Fruit fly (Drosophila melanogaster) whole organism, embryonic: ENCODE data around the gene DnaJ-1.

Experiments
- Bteb2 ChIP-seq: fragments of 200-800 bp; sonication (Bioruptor generic); optimal IDR thresholded peaks from 2 replicates; lab custom pipeline; 2016; ENCODE audit warnings: missing biosample characterization, missing genetic modification characterization
- CG10654 ChIP-seq: fragments of 200-800 bp; sonication (Bioruptor generic); optimal IDR thresholded peaks from 2 replicates; lab custom pipeline; 2016; ENCODE audit warnings: missing biosample characterization, missing genetic modification characterization
- CG10959 ChIP-seq: fragments of 200-800 bp; sonication (Bioruptor generic); IDR thresholded peaks from 2 replicates; pipeline ENCODE4 v1.3.6; 2022; ENCODE audit warnings: missing biosample characterization, missing genetic modification characterization
- CG11093 ChIP-seq: fragments of 200-800 bp; sonication (Bioruptor generic); IDR thresholded peaks from 3 replicates; pipeline ENCODE4 v1.3.6; 2022; ENCODE audit warnings: missing biosample characterization, missing genetic modification characterization
- CG11247 ChIP-seq: fragments of 200-800 bp; sonication (Bioruptor generic); IDR thresholded peaks from 2 replicates; pipeline ENCODE4 v1.3.6; 2022; ENCODE audit warnings: missing biosample characterization, missing genetic modification characterization
- CG12299 ChIP-seq: fragments of 200-800 bp; sonication (Bioruptor generic); optimal IDR thresholded peaks from 2 replicates; lab custom pipeline; 2018; ENCODE audit warnings: missing biosample characterization, mild to moderate bottlenecking, missing genetic modification characterization
- CG12942 ChIP-seq: fragments of 200-800 bp; sonication (Bioruptor generic); optimal IDR thresholded peaks from 3 replicates; lab custom pipeline; 2016; ENCODE audit warnings: missing biosample characterization, missing genetic modification characterization
- CG15011 ChIP-seq: fragments of 200-800 bp; sonication (Bioruptor generic); optimal IDR thresholded peaks from 3 replicates; lab custom pipeline; 2018; ENCODE audit warnings: missing biosample characterization, mild to moderate bottlenecking, missing genetic modification characterization
- CG15479 ChIP-seq: fragments of 200-800 bp; sonication (Bioruptor generic); optimal IDR thresholded peaks from 3 replicates; lab custom pipeline; 2019; ENCODE audit warnings: missing biosample characterization, mild to moderate bottlenecking, missing genetic modification characterization, moderate library complexity
- CG15514 ChIP-seq: fragments of 200-800 bp; sonication (Bioruptor generic); optimal IDR thresholded peaks from 3 replicates; lab custom pipeline; 2017; ENCODE audit warnings: missing biosample characterization, missing genetic modification characterization, mild to moderate bottlenecking, moderate library complexity, missing genetic modification reagents
- CG16815 ChIP-seq: fragments of 200-800 bp; sonication (Bioruptor generic); optimal IDR thresholded peaks from 3 replicates; lab custom pipeline; 2017; ENCODE audit warnings: missing biosample characterization, mild to moderate bottlenecking, missing genetic modification characterization
- CG17186 ChIP-seq: fragments of 200-800 bp; sonication (Bioruptor generic); optimal IDR thresholded peaks from 3 replicates; lab custom pipeline; 2017; ENCODE audit warnings: missing biosample characterization, missing genetic modification reagents, missing genetic modification characterization
- CG17328 ChIP-seq: fragments of 200-800 bp; sonication (Bioruptor generic); IDR thresholded peaks from 2 replicates; pipeline ENCODE4 v1.3.6; 2022; ENCODE audit warnings: missing biosample characterization, missing genetic modification characterization
- CG17385 ChIP-seq: fragments of 200-800 bp; sonication (Bioruptor generic); optimal IDR thresholded peaks from 3 replicates; lab custom pipeline; 2018; ENCODE audit warnings: missing biosample characterization, mild to moderate bottlenecking, missing genetic modification characterization
- CG18011 ChIP-seq: fragments of 200-800 bp; sonication (Bioruptor generic); optimal IDR thresholded peaks from 2 replicates; lab custom pipeline; 2017; ENCODE audit warnings: missing biosample characterization, missing genetic modification characterization, mild to moderate bottlenecking, moderate library complexity, missing genotype
- CG18476 ChIP-seq: fragments of 200-800 bp; sonication (Bioruptor generic); optimal IDR thresholded peaks from 2 replicates; lab custom pipeline; 2016; ENCODE audit warnings: missing biosample characterization, mild to moderate bottlenecking, missing genetic modification characterization
- CG32767 ChIP-seq: fragments of 200-800 bp; sonication (Bioruptor generic); IDR thresholded peaks from 2 replicates; pipeline ENCODE4 v1.3.6; 2022; ENCODE audit warnings: missing biosample characterization, missing genetic modification characterization
- CG6175 ChIP-seq: fragments of 200-800 bp; sonication (Bioruptor generic); IDR thresholded peaks from 3 replicates; pipeline ENCODE4 v1.3.6; 2022; ENCODE audit warnings: missing biosample characterization, missing genetic modification characterization
- CG8359 ChIP-seq: fragments of 200-800 bp; sonication (Bioruptor generic); optimal IDR thresholded peaks from 2 replicates; lab custom pipeline; 2017; ENCODE audit warnings: missing biosample characterization, mild to moderate bottlenecking, missing genetic modification characterization, borderline replicate concordance
- Dek ChIP-seq: fragments of 200-800 bp; sonication (Bioruptor generic); optimal IDR thresholded peaks from 3 replicates; lab custom pipeline; 2019; ENCODE audit warnings: missing biosample characterization, mild to moderate bottlenecking, missing genetic modification characterization, moderate library complexity
- Dfd ChIP-seq, 2 experiments: fragments of >200 bp; optimal IDR thresholded peaks; 2 replicates each; lab custom pipeline; 2017; ENCODE audit warnings: missing biosample characterization in 2 of 2, missing genetic modification characterization in 2 of 2
- Doc3 ChIP-seq: fragments of 200-800 bp; sonication (Bioruptor generic); IDR thresholded peaks from 3 replicates; pipeline ENCODE4 v1.3.6; 2022; ENCODE audit warnings: missing biosample characterization, missing genetic modification characterization; ENCODE audit not compliant: partially characterized antibody
- Gug ChIP-seq: fragments of 200-800 bp; sonication (Bioruptor generic); IDR thresholded peaks from 4 replicates; pipeline ENCODE4 v1.3.6; 2022; ENCODE audit warnings: missing biosample characterization, missing genetic modification characterization
- HLH4C ChIP-seq: fragments of 200-800 bp; sonication (Bioruptor generic); IDR thresholded peaks from 3 replicates; pipeline ENCODE4 v1.3.6; 2022; ENCODE audit warnings: missing biosample characterization, missing genetic modification characterization; ENCODE audit not compliant: partially characterized antibody
- HLH54F ChIP-seq: fragments of 200-800 bp; sonication (Bioruptor generic); optimal IDR thresholded peaks from 3 replicates; lab custom pipeline; 2016; ENCODE audit warnings: missing biosample characterization, missing genetic modification characterization
- HmgD ChIP-seq: fragments of 200-800 bp; sonication (Bioruptor generic); optimal IDR thresholded peaks from 3 replicates; lab custom pipeline; 2016; ENCODE audit warnings: missing biosample characterization, missing genetic modification characterization
- HmgZ ChIP-seq: fragments of 200-800 bp; sonication (Bioruptor generic); optimal IDR thresholded peaks from 2 replicates; lab custom pipeline; 2018; ENCODE audit warnings: missing biosample characterization, mild to moderate bottlenecking, missing genetic modification characterization
- Hr3 ChIP-seq: fragments of 200-800 bp; sonication (Bioruptor generic); optimal IDR thresholded peaks from 3 replicates; lab custom pipeline; 2016; ENCODE audit warnings: missing biosample characterization, missing genetic modification characterization
- NK7.1 ChIP-seq: fragments of 200-800 bp; sonication (Bioruptor generic); optimal IDR thresholded peaks from 3 replicates; lab custom pipeline; 2016; ENCODE audit warnings: missing biosample characterization, missing genetic modification characterization
- Nf-YC ChIP-seq: fragments of 200-800 bp; optimal IDR thresholded peaks from 3 replicates; lab custom pipeline; 2019; ENCODE audit warnings: missing biosample characterization, mild to moderate bottlenecking, missing genetic modification characterization, moderate library complexity
- Ravus ChIP-seq: fragments of 200-800 bp; sonication (Bioruptor generic); IDR thresholded peaks from 2 replicates; pipeline ENCODE4 v1.3.6; 2022; ENCODE audit warnings: missing biosample characterization, missing genetic modification characterization
- Side ChIP-seq: fragments of 200-800 bp; sonication (Bioruptor generic); optimal IDR thresholded peaks from 2 replicates; lab custom pipeline; 2016; ENCODE audit warnings: missing biosample characterization, missing genetic modification characterization
- ac ChIP-seq: fragments of 200-800 bp; sonication (Bioruptor generic); optimal IDR thresholded peaks from 3 replicates; lab custom pipeline; 2017; ENCODE audit warnings: missing biosample characterization, mild to moderate bottlenecking, missing genetic modification characterization
- crc ChIP-seq: fragments of 200-800 bp; sonication (Bioruptor generic); optimal IDR thresholded peaks from 2 replicates; lab custom pipeline; 2016; ENCODE audit warnings: missing biosample characterization, missing genetic modification characterization
- cwo ChIP-seq: fragments of 200-800 bp; sonication (Bioruptor generic); optimal IDR thresholded peaks from 3 replicates; lab custom pipeline; 2017; ENCODE audit warnings: missing biosample characterization, missing genetic modification characterization, mild to moderate bottlenecking, moderate library complexity, missing genetic modification reagents
- gcm ChIP-seq: fragments of 200-800 bp; sonication (Bioruptor generic); optimal IDR thresholded peaks from 2 replicates; lab custom pipeline; 2019; ENCODE audit warnings: missing biosample characterization, mild to moderate bottlenecking, missing genetic modification characterization, moderate library complexity
- gsb-n ChIP-seq: fragments of 200-800 bp; sonication (Bioruptor generic); optimal IDR thresholded peaks from 3 replicates; lab custom pipeline; 2018; ENCODE audit warnings: missing biosample characterization, mild to moderate bottlenecking, missing genetic modification characterization
- hkb ChIP-seq, 2 experiments: fragments of 200-800 bp in 1 of 2; fragments of >200 bp in 1 of 2; sonication (Bioruptor generic) in 1 of 2; IDR thresholded peaks in 1 of 2; optimal IDR thresholded peaks in 1 of 2; 2 replicates each; pipeline versions ENCODE4 v1.3.6 to Lab custom; 2017 to 2022; ENCODE audit warnings: missing biosample characterization in 1 of 2, missing genetic modification characterization in 1 of 2
- lab ChIP-seq: fragments of 200-800 bp; sonication (Bioruptor generic); optimal IDR thresholded peaks from 3 replicates; lab custom pipeline; 2017; ENCODE audit warnings: missing biosample characterization, missing genetic modification characterization, mild to moderate bottlenecking, moderate library complexity, missing genetic modification reagents
- nerfin-2 ChIP-seq: fragments of 200-800 bp; sonication (Bioruptor generic); IDR thresholded peaks from 2 replicates; pipeline ENCODE4 v1.3.6; 2022; ENCODE audit warnings: missing biosample characterization, missing genetic modification characterization; ENCODE audit not compliant: partially characterized antibody
- oc ChIP-seq: fragments of 200-800 bp; sonication (Bioruptor generic); optimal IDR thresholded peaks from 2 replicates; lab custom pipeline; 2018; ENCODE audit warnings: missing biosample characterization, mild to moderate bottlenecking, missing genetic modification characterization, moderate library complexity
- peb ChIP-seq: fragments of 200-800 bp; sonication (Bioruptor generic); IDR thresholded peaks from 2 replicates; pipeline ENCODE4 v1.3.6; 2022; ENCODE audit warnings: missing biosample characterization, missing genetic modification characterization
- pnt ChIP-seq: fragments of 200-800 bp; sonication (Bioruptor generic); optimal IDR thresholded peaks from 3 replicates; lab custom pipeline; 2016; ENCODE audit warnings: missing biosample characterization, missing genetic modification characterization
- ranshi ChIP-seq: fragments of 200-800 bp; sonication (Bioruptor generic); IDR thresholded peaks from 2 replicates; pipeline ENCODE4 v1.3.6; 2022; ENCODE audit warnings: missing biosample characterization, missing genetic modification characterization
- rib ChIP-seq: fragments of 200-800 bp; sonication (Bioruptor generic); IDR thresholded peaks from 2 replicates; pipeline ENCODE4 v1.3.6; 2022; ENCODE audit warnings: missing biosample characterization, missing genetic modification characterization
- schlank ChIP-seq: fragments of 200-800 bp; sonication (Bioruptor generic); optimal IDR thresholded peaks from 2 replicates; lab custom pipeline; 2018; ENCODE audit warnings: missing biosample characterization, mild to moderate bottlenecking, missing genetic modification characterization
- wdn ChIP-seq: fragments of 200-800 bp; sonication (Bioruptor generic); IDR thresholded peaks from 2 replicates; pipeline ENCODE4 v1.3.6; 2022; ENCODE audit warnings: missing biosample characterization, missing genetic modification characterization
- zen ChIP-seq: fragments of 200-800 bp; sonication (Bioruptor generic); optimal IDR thresholded peaks from 3 replicates; lab custom pipeline; 2018; ENCODE audit warnings: missing biosample characterization, mild to moderate bottlenecking, missing genetic modification characterization, moderate library complexity

Gene DnaJ-1

dm6 chr3L:5764922-5765843 lies 13.2 kb upstream of the DnaJ-1 start, which contains the start of gene CG10576 (continued):
- TF ChIP-seq wdn (GFP tag; lab: Robert Waterston, UW) (no peak), CG12299 (tag; lab: Kevin White, UChicago) (no peak), HmgZ (peak; percentile 9), lab (GFP tag; lab: Kevin White, UChicago) (no peak), CG17385 (no peak), HmgD (GFP tag; lab: Kevin White, UChicago) (no peak), ranshi (no peak), Gug (GFP tag; lab: Robert Waterston, UW) (no peak), CG10959 (GFP tag; lab: Robert Waterston, UW) (no peak), CG17186 (GFP tag; lab: Kevin White, UChicago) (peak; percentile 39), Nf-YC (tag; lab: Kevin White, UChicago) (no peak), CG32767 (no peak), CG11247 (GFP tag; lab: Robert Waterston, UW) (no peak), rib (no peak), Side (GFP tag; lab: Kevin White, UChicago) (peak; percentile 14), CG16815 (no peak), pnt (no peak), Hr3 (GFP tag; lab: Kevin White, UChicago) (no peak), CG8359 (GFP tag; lab: Kevin White, UChicago) (no peak), Bteb2 (GFP tag; lab: Kevin White, UChicago) (no peak), zen (tag; lab: Kevin White, UChicago) (no peak), CG12942 (no peak), oc (no peak), NK7.1 (no peak), cwo (GFP tag; lab: Kevin White, UChicago) (no peak), schlank (no peak), CG17328 (GFP tag; lab: Robert Waterston, UW) (0 out of 2 replicates have a peak, but pooled peaks have one; percentile 16), HLH4C (0 out of 3 replicates have a peak, but pooled peaks have one; percentile 36), gcm (GFP tag; lab: Kevin White, UChicago) (no peak), CG11093 (GFP tag; lab: Robert Waterston, UW) (no peak), ac (GFP tag; lab: Kevin White, UChicago) (no peak), CG18011 (GFP tag; lab: Kevin White, UChicago) (no peak), Dfd (GFP tag; optimal IDR thresholded peaks at IDR 0.05; lab: Kevin White, UChicago) (no peak), HLH54F (GFP tag; lab: Kevin White, UChicago) (no peak), nerfin-2 (GFP tag; lab: Robert Waterston, UW) (no peak), CG18476 (GFP tag; lab: Kevin White, UChicago) (no peak), crc (no peak), CG15479 (GFP tag; lab: Kevin White, UChicago) (no peak), CG6175 (GFP tag; lab: Robert Waterston, UW) (no peak), hkb (optimal IDR thresholded peaks at IDR 0.05; lab: Kevin White, UChicago) (no peak), hkb (GFP tag; IDR thresholded peaks at IDR 0.05; lab: Robert Waterston, UW) (no peak), peb (no peak), Ravus (GFP tag; lab: Robert Waterston, UW) (no peak), CG15514 (GFP tag; lab: Kevin White, UChicago) (no peak), CG15011 (GFP tag; lab: Kevin White, UChicago) (no peak), Doc3 (GFP tag; lab: Robert Waterston, UW) (peak; percentile 46; the same call in 1 of the 3 replicates), gsb-n (tag; lab: Kevin White, UChicago) (no peak), CG10654 (GFP tag; lab: Kevin White, UChicago) (no peak), Dek (tag; lab: Kevin White, UChicago) (no peak)
